Worm (Caenorhabditis elegans): ENCODE measurements around the gene Y67D2.2.

Y67D2.2 gene

ce11 chrIII:1618312-1618711, 59.7 kb downstream of the Y67D2.2 start:
- TF ChIP-seq unc-86 (tag; optimal IDR thresholded peaks at IDR 0.05) (no peak), snpc-4 (tag; optimal IDR thresholded peaks at IDR 0.05) (no peak), aha-1 (tag; optimal IDR thresholded peaks at IDR 0.05) (no peak), C34B4.2 (tag; optimal IDR thresholded peaks at IDR 0.05) (no peak), nhr-76 (tag; optimal IDR thresholded peaks at IDR 0.05) (no peak), hlh-17 (GFP tag; optimal IDR thresholded peaks at IDR 0.05; ENCODE audit: borderline replicate concordance) (no peak), hpl-2 (GFP tag; optimal IDR thresholded peaks at IDR 0.05) (no peak), fkh-4 (tag; optimal IDR thresholded peaks at IDR 0.05; ENCODE audit: borderline replicate concordance) (no peak), alr-1 (tag; optimal IDR thresholded peaks at IDR 0.05; ENCODE audit: borderline replicate concordance) (no peak), nhr-71 (tag; optimal IDR thresholded peaks at IDR 0.05) (no peak), dpl-1 (GFP tag; optimal IDR thresholded peaks at IDR 0.05) (no peak), fos-1 (tag; optimal IDR thresholded peaks at IDR 0.05) (no peak), grh-1 (GFP tag; IDR thresholded peaks at IDR 0.05) (no peak), nhr-19 (GFP tag; conservative IDR thresholded peaks at IDR 0.05) (no peak), lin-13 (GFP tag; optimal IDR thresholded peaks at IDR 0.05) (no peak), ztf-4 (tag; optimal IDR thresholded peaks at IDR 0.05) (no peak), mef-2 (tag; optimal IDR thresholded peaks at IDR 0.05) (no peak), isw-1 (GFP tag; IDR thresholded peaks at IDR 0.05) (no peak), lin-15B (tag; optimal IDR thresholded peaks at IDR 0.05) (no peak), mep-1 (tag; optimal IDR thresholded peaks at IDR 0.05) (no peak)

ce11 chrIII:1618915-1619314, 60.3 kb downstream of the Y67D2.2 start, which contains the start of gene Y22D7AL.10:
Gene Y22D7AL.10, minus strand, starts transcription at chrIII:1618929.
- peak; percentile 99 for TF ChIP-seq swsn-7 (tag; optimal IDR thresholded peaks at IDR 0.05)
- peak; percentile 65 for TF ChIP-seq hlh-17 (GFP tag; optimal IDR thresholded peaks at IDR 0.05; ENCODE audit: borderline replicate concordance)
- TF ChIP-seq fos-1 (tag; optimal IDR thresholded peaks at IDR 0.05): peak; percentile 92
- TF ChIP-seq nhr-28 (tag; optimal IDR thresholded peaks at IDR 0.05): peak; percentile 37
- TF ChIP-seq lir-3 (tag; optimal IDR thresholded peaks at IDR 0.05; ENCODE audit: poor library complexity): peak; percentile 97
- TF ChIP-seq fkh-8 (tag; optimal IDR thresholded peaks at IDR 0.05): peak; percentile 99
- peak; percentile 95 for TF ChIP-seq fkh-4 (tag; optimal IDR thresholded peaks at IDR 0.05; ENCODE audit: borderline replicate concordance)
- peak; percentile 92 for TF ChIP-seq nhr-77 (tag; optimal IDR thresholded peaks at IDR 0.05)
- no peak for TF ChIP-seq sptf-1 (tag; optimal IDR thresholded peaks at IDR 0.05)
- TF ChIP-seq lin-39 (tag; optimal IDR thresholded peaks at IDR 0.05): peak; percentile 99
- peak; percentile 100 for TF ChIP-seq dsc-1 (tag; optimal IDR thresholded peaks at IDR 0.05)
- TF ChIP-seq sox-4 (tag; optimal IDR thresholded peaks at IDR 0.05): peak; percentile 98
- TF ChIP-seq nhr-19 (GFP tag; conservative IDR thresholded peaks at IDR 0.05): peak; percentile 99
- peak; percentile 38 to 66 for TF ChIP-seq egl-27 (tag; optimal IDR thresholded peaks at IDR 0.05)
- TF ChIP-seq nhr-12 (tag; optimal IDR thresholded peaks at IDR 0.05): peak; percentile 72
- TF ChIP-seq hlh-4 (tag; optimal IDR thresholded peaks at IDR 0.05): no peak
- TF ChIP-seq unc-130 (tag; optimal IDR thresholded peaks at IDR 0.05): peak; percentile 97
- peak; percentile 100 for TF ChIP-seq nhr-47 (tag; optimal IDR thresholded peaks at IDR 0.05)
- no peak for TF ChIP-seq pqm-1 (tag; optimal IDR thresholded peaks at IDR 0.05)
- peak; percentile 95 for TF ChIP-seq unc-98 (GFP tag; IDR thresholded peaks at IDR 0.05)
- peak; percentile 97 for TF ChIP-seq ztf-4 (tag; optimal IDR thresholded peaks at IDR 0.05)
- TF ChIP-seq nhr-90 (tag; optimal IDR thresholded peaks at IDR 0.05; ENCODE audit: poor library complexity): peak; percentile 99
- TF ChIP-seq C34B4.2 (tag; optimal IDR thresholded peaks at IDR 0.05): peak; percentile 95
- peak; percentile 97 for TF ChIP-seq C16A3.4 (tag; optimal IDR thresholded peaks at IDR 0.05)
- peak; percentile 92 for TF ChIP-seq skn-1 (tag; optimal IDR thresholded peaks at IDR 0.05)
- peak; percentile 97 for TF ChIP-seq hpl-2 (GFP tag; optimal IDR thresholded peaks at IDR 0.05)
- peak; percentile 98 for TF ChIP-seq sup-37 (GFP tag; optimal IDR thresholded peaks at IDR 0.05)
- TF ChIP-seq nhr-11 (tag; optimal IDR thresholded peaks at IDR 0.05): peak; percentile 92
- peak; percentile 99 for TF ChIP-seq irx-1 (tag; optimal IDR thresholded peaks at IDR 0.05)
- TF ChIP-seq xbp-1 (tag; optimal IDR thresholded peaks at IDR 0.05): peak; percentile 100
- TF ChIP-seq vab-15 (tag; optimal IDR thresholded peaks at IDR 0.05): peak; percentile 85
- TF ChIP-seq lin-15B (tag; optimal IDR thresholded peaks at IDR 0.05): peak; percentile 97
- TF ChIP-seq elt-3 (tag; optimal IDR thresholded peaks at IDR 0.05): peak in 3 of 6 experiments; percentile 86 to 97 (median 94)
- TF ChIP-seq jun-1 (tag; optimal IDR thresholded peaks at IDR 0.05): peak; percentile 98
- TF ChIP-seq nhr-71 (tag; optimal IDR thresholded peaks at IDR 0.05): peak; percentile 99
- TF ChIP-seq efl-3 (GFP tag; optimal IDR thresholded peaks at IDR 0.05): peak; percentile 97
- peak; percentile 96 for TF ChIP-seq aly-2 (tag; optimal IDR thresholded peaks at IDR 0.05)
- peak; percentile 73 for TF ChIP-seq ceh-90 (tag; optimal IDR thresholded peaks at IDR 0.05)
- peak; percentile 36 for TF ChIP-seq zag-1 (tag; optimal IDR thresholded peaks at IDR 0.05)
- peak; percentile 99 for TF ChIP-seq nhr-85 (tag)
- peak; percentile 93 for TF ChIP-seq mep-1 (tag; optimal IDR thresholded peaks at IDR 0.05)
